Worm (Caenorhabditis elegans): ENCODE data around the gene C17C3.3.

Gene C17C3.3

DNA sequence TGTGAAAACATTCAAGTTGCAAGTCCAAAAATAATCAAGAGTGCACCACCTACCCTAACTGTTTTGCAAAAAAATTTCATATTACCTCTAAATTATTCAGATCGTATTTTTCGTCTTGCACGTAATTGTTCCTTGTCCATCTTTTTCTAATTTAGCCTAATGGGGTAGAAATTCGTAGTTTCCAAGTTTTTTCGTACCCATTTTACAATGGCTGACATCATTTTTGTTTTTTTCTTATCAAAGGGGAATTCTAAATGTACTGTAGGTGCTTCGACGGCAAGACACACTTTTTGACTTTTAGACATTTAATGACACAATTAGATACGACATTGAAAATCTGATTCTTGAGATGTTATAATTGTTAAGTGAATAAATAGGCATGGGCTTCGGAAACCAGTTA is 42.9 kb downstream of the C17C3.3 start:
- TF ChIP-seq F37B4.10 (GFP tag; IDR thresholded peaks at IDR 0.05) (no peak), lin-54 (GFP tag; optimal IDR thresholded peaks at IDR 0.05) (no peak), ets-4 (GFP tag; optimal IDR thresholded peaks at IDR 0.05) (no peak), rcor-1 (GFP tag; IDR thresholded peaks at IDR 0.05) (no peak), C17E4.6 (GFP tag; IDR thresholded peaks at IDR 0.05) (no peak), lsy-27 (tag; optimal IDR thresholded peaks at IDR 0.05; ENCODE audit: borderline replicate concordance, insufficient read depth) (no peak), hlh-12 (tag; optimal IDR thresholded peaks at IDR 0.05) (no peak), pha-4 (tag; optimal IDR thresholded peaks at IDR 0.05) (no peak), Y95B8A.8 (GFP tag; IDR thresholded peaks at IDR 0.05) (no peak), K11D2.4 (GFP tag; IDR thresholded peaks at IDR 0.05) (no peak), ceh-27 (GFP tag; optimal IDR thresholded peaks at IDR 0.05) (no peak), unc-62 (GFP tag; optimal IDR thresholded peaks at IDR 0.05) (no peak), F10E7.11 (tag; optimal IDR thresholded peaks at IDR 0.05) (no peak), rec-8 (tag; optimal IDR thresholded peaks at IDR 0.05) (no peak), tbx-9 (tag; optimal IDR thresholded peaks at IDR 0.05; ENCODE audit: borderline replicate concordance) (no peak), F22D6.2 (tag; optimal IDR thresholded peaks at IDR 0.05) (no peak), B0261.1 (tag; optimal IDR thresholded peaks at IDR 0.05) (no peak), die-1 (tag; optimal IDR thresholded peaks at IDR 0.05) (no peak), tlf-1 (GFP tag; optimal IDR thresholded peaks at IDR 0.05) (no peak), nhr-120 (GFP tag; IDR thresholded peaks at IDR 0.05) (no peak)

- TF ChIP-seq dpl-1 (GFP tag; optimal IDR thresholded peaks at IDR 0.05) (no peak), atf-7 (tag; optimal IDR thresholded peaks at IDR 0.05) (no peak), die-1 (tag; optimal IDR thresholded peaks at IDR 0.05) (peak; percentile 49), nhr-80 (tag; optimal IDR thresholded peaks at IDR 0.05) (peak; percentile 54), F55B11.4 (tag; optimal IDR thresholded peaks at IDR 0.05; ENCODE audit: borderline replicate concordance, insufficient read depth) (no peak), lin-40 (tag; optimal IDR thresholded peaks at IDR 0.05) (peak; percentile 80), ztf-26 (tag; optimal IDR thresholded peaks at IDR 0.05) (peak; percentile 88), snpc-4 (GFP tag; optimal IDR thresholded peaks at IDR 0.05) (no peak), snpc-4 (tag; optimal IDR thresholded peaks at IDR 0.05) (peak in 1 of 4 experiments; percentile 40), hmg-1.2 (GFP tag; IDR thresholded peaks at IDR 0.05) (0 out of 2 replicates have a peak, but pooled peaks have one; percentile 14), mcd-1 (GFP tag; IDR thresholded peaks at IDR 0.05) (0 out of 2 replicates have a peak, but pooled peaks have one; percentile 14), F49E8.2 (tag; optimal IDR thresholded peaks at IDR 0.05; ENCODE audit: insufficient read depth) (no peak), K11D2.4 (GFP tag; IDR thresholded peaks at IDR 0.05) (0 out of 2 replicates have a peak, but pooled peaks have one; percentile 25), somi-1 (GFP tag; optimal IDR thresholded peaks at IDR 0.05) (peak; percentile 77)
Observed at ce11 chrII:5605538-5605945, 44.0 kb downstream of the C17C3.3 start.

DNA sequence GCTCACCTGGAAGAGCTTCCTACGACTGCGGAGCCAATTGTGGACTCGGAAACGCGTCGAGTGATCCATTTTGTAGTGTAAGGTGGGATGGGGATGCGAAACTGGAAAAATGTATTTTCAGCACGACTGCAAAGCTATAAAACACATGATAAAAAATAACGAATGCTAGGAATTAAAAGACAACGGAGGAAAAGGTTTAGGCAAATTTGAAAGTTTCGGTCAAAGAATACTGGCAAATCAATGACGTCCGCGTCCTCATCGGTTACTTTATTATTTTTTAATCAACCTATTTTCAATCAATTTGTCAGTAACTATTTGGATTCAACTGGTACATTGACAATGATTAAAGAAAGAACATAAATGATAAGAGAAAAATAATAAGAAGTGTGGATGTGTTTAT is 46.2 kb downstream of the C17C3.3 start, which contains the start of gene C17G10.7:
Gene C17G10.7, minus strand, starts transcription at position 101 of the 400 bp plus-strand sequence.
- TF ChIP-seq bed-2 (GFP tag; IDR thresholded peaks at IDR 0.05) = no peak
- TF ChIP-seq mcd-1 (GFP tag; IDR thresholded peaks at IDR 0.05) = no peak
- TF ChIP-seq B0019.2 (GFP tag; conservative IDR thresholded peaks at IDR 0.05) = no peak
